Worm (Caenorhabditis elegans) whole organism, L1 larva: ENCODE measurements around the gene Y14H12B.2.

Experiments used
- C04F5.9 ChIP-seq: sonication (generic microtip); optimal IDR thresholded peaks from 2 replicates; lab custom pipeline; 2016; ENCODE audit warnings: missing genetic modification characterization, missing compliant biosample characterization
- C16A3.4 ChIP-seq: fragments of 150-350 bp; optimal IDR thresholded peaks from 2 replicates; lab custom pipeline; 2014; ENCODE audit warnings: missing biosample characterization, missing genetic modification characterization
- aha-1 ChIP-seq: fragments of 150-350 bp; optimal IDR thresholded peaks from 2 replicates; lab custom pipeline; 2014; ENCODE audit warnings: missing biosample characterization, missing genetic modification characterization
- alr-1 ChIP-seq: fragments of 200-800 bp; sonication (Bioruptor generic); optimal IDR thresholded peaks from 2 replicates; lab custom pipeline; 2018; ENCODE audit warnings: borderline replicate concordance, mild to moderate bottlenecking, missing genetic modification characterization, missing compliant biosample characterization
- aly-2 ChIP-seq: fragments of 150-350 bp; optimal IDR thresholded peaks from 2 replicates; lab custom pipeline; 2014; ENCODE audit warnings: missing biosample characterization, missing genetic modification characterization
- ama-1 ChIP-seq: fragments of 150-350 bp; optimal IDR thresholded peaks from 2 replicates; lab custom pipeline; 2014
- blmp-1 ChIP-seq: fragments of 150-350 bp; optimal IDR thresholded peaks from 2 replicates; lab custom pipeline; 2014; ENCODE audit warnings: missing biosample characterization, missing genetic modification characterization
- ceh-63 ChIP-seq: fragments of 200-800 bp; sonication (Bioruptor generic); optimal IDR thresholded peaks from 2 replicates; lab custom pipeline; 2018; ENCODE audit warnings: mild to moderate bottlenecking, missing genetic modification characterization, missing compliant biosample characterization
- ceh-88 ChIP-seq: fragments of 200-800 bp; sonication (Bioruptor generic); IDR thresholded peaks from 2 replicates; pipeline ENCODE4 v1.3.6; 2022; ENCODE audit warnings: missing genetic modification characterization, missing compliant biosample characterization
- ces-1 ChIP-seq: fragments of 150-350 bp; optimal IDR thresholded peaks from 2 replicates; lab custom pipeline; 2014; ENCODE audit warnings: missing biosample characterization, missing genetic modification reagents, missing genetic modification characterization
- dpl-1 ChIP-seq, 3 experiments: fragments of 150-350 bp in 2 of 3; sonication (generic microtip) in 1 of 3; optimal IDR thresholded peaks; 2 replicates each; lab custom pipeline; 2014 to 2017; ENCODE audit warnings: missing biosample characterization in 3 of 3, missing genetic modification characterization in 3 of 3, missing genetic modification reagents in 3 of 3
- efl-3 ChIP-seq: fragments of 200-800 bp; sonication (Bioruptor generic); optimal IDR thresholded peaks from 2 replicates; lab custom pipeline; 2018; ENCODE audit warnings: mild to moderate bottlenecking, missing genetic modification characterization, missing compliant biosample characterization
- egl-13 ChIP-seq: sonication (generic microtip); optimal IDR thresholded peaks from 2 replicates; lab custom pipeline; 2016; ENCODE audit warnings: missing genotype, missing genetic modification reagents, missing genetic modification characterization, missing compliant biosample characterization
- elt-2 ChIP-seq: sonication (generic microtip); optimal IDR thresholded peaks from 2 replicates; lab custom pipeline; 2016; ENCODE audit warnings: missing genetic modification characterization, mild to moderate bottlenecking, inconsistent platforms, missing compliant biosample characterization, missing genetic modification reagents
- elt-3 ChIP-seq, 6 experiments: fragments of 150-350 bp in 1 of 6; sonication (generic microtip); optimal IDR thresholded peaks; 2 replicates each; lab custom pipeline; 2017 to 2018; ENCODE audit warnings: missing biosample characterization in 6 of 6, missing genetic modification characterization in 6 of 6, inconsistent platforms in 1 of 6
- fkh-4 ChIP-seq: sonication (generic microtip); optimal IDR thresholded peaks from 2 replicates; lab custom pipeline; 2016; ENCODE audit warnings: missing compliant biosample characterization, missing genetic modification characterization, borderline replicate concordance
- fkh-8 ChIP-seq: sonication (generic microtip); optimal IDR thresholded peaks from 2 replicates; lab custom pipeline; 2016; ENCODE audit warnings: mild to moderate bottlenecking, missing genetic modification characterization, missing compliant biosample characterization
- fos-1 ChIP-seq: fragments of 150-350 bp; optimal IDR thresholded peaks from 2 replicates; lab custom pipeline; 2014; ENCODE audit warnings: missing biosample characterization, missing genetic modification characterization
- grh-1 ChIP-seq: fragments of 200-800 bp; sonication (Bioruptor generic); IDR thresholded peaks from 2 replicates; pipeline ENCODE4 v1.3.6; 2022; ENCODE audit warnings: missing genetic modification reagents, missing genetic modification characterization, missing compliant biosample characterization
- hlh-17 ChIP-seq: fragments of 200-800 bp; sonication (Bioruptor generic); optimal IDR thresholded peaks from 2 replicates; lab custom pipeline; 2018; ENCODE audit warnings: missing genetic modification characterization, mild to moderate bottlenecking, missing compliant biosample characterization, moderate library complexity, borderline replicate concordance
- hpl-2 ChIP-seq: fragments of 150-350 bp; optimal IDR thresholded peaks from 2 replicates; lab custom pipeline; 2014; ENCODE audit warnings: missing biosample characterization, missing genetic modification reagents, missing genetic modification characterization
- isw-1 ChIP-seq: fragments of 200-800 bp; sonication (Bioruptor generic); IDR thresholded peaks from 2 replicates; pipeline ENCODE4 v1.3.6; 2022; ENCODE audit warnings: missing genetic modification characterization, missing compliant biosample characterization
- jun-1 ChIP-seq: fragments of 150-350 bp; optimal IDR thresholded peaks from 2 replicates; lab custom pipeline; 2014; ENCODE audit warnings: missing biosample characterization, missing genetic modification reagents, missing genetic modification characterization
- lin-14 ChIP-seq: fragments of 200-800 bp; sonication (Bioruptor generic); optimal IDR thresholded peaks from 2 replicates; lab custom pipeline; 2018; ENCODE audit warnings: mild to moderate bottlenecking, missing genetic modification characterization, moderate library complexity, missing compliant biosample characterization
- lin-35 ChIP-seq, 2 experiments: fragments of 150-350 bp; optimal IDR thresholded peaks; 2 replicates each; lab custom pipeline; 2014; ENCODE audit warnings: missing biosample characterization in 2 of 2, missing genetic modification characterization in 2 of 2, missing genetic modification reagents in 2 of 2
- lsy-2 ChIP-seq, 2 experiments: fragments of 150-350 bp; optimal IDR thresholded peaks; 2 replicates each; lab custom pipeline; 2014; ENCODE audit warnings: missing biosample characterization in 2 of 2, missing genetic modification characterization in 2 of 2
- mab-9 ChIP-seq: fragments of 200-800 bp; sonication (Bioruptor generic); IDR thresholded peaks from 2 replicates; pipeline ENCODE4 v1.3.6; 2022; ENCODE audit warnings: missing genetic modification reagents, missing genetic modification characterization, missing compliant biosample characterization
- mef-2 ChIP-seq: fragments of 150-350 bp; optimal IDR thresholded peaks from 2 replicates; lab custom pipeline; 2014; ENCODE audit warnings: missing biosample characterization, missing genetic modification characterization
- mep-1 ChIP-seq: fragments of 150-350 bp; optimal IDR thresholded peaks from 2 replicates; lab custom pipeline; 2014; ENCODE audit warnings: missing biosample characterization, missing genetic modification characterization
- nhr-11 ChIP-seq: fragments of 150-350 bp; optimal IDR thresholded peaks from 2 replicates; lab custom pipeline; 2014; ENCODE audit warnings: missing biosample characterization, missing genetic modification characterization
- nhr-12 ChIP-seq: sonication (generic microtip); optimal IDR thresholded peaks from 2 replicates; lab custom pipeline; 2017; ENCODE audit warnings: missing biosample characterization, missing genetic modification characterization
- nhr-19 ChIP-seq: fragments of 200-800 bp; sonication (Bioruptor generic); conservative IDR thresholded peaks from 2 replicates; pipeline ENCODE4 v1.3.6; 2022; ENCODE audit warnings: missing genetic modification characterization, missing compliant biosample characterization
- nhr-28 ChIP-seq: fragments of 150-350 bp; optimal IDR thresholded peaks from 2 replicates; lab custom pipeline; 2014; ENCODE audit warnings: missing biosample characterization, missing genetic modification characterization
- nhr-47 ChIP-seq: sonication (generic microtip); optimal IDR thresholded peaks from 2 replicates; lab custom pipeline; 2016; ENCODE audit warnings: mild to moderate bottlenecking, missing genetic modification characterization, moderate library complexity, missing compliant biosample characterization
- nhr-76 ChIP-seq: sonication (generic microtip); optimal IDR thresholded peaks from 2 replicates; lab custom pipeline; 2017; ENCODE audit warnings: missing biosample characterization, missing genetic modification characterization
- nhr-85 ChIP-seq: sonication (generic microtip); peaks from one replicate; lab custom pipeline; 2016; ENCODE audit warnings: missing genetic modification characterization, inconsistent platforms, missing compliant biosample characterization
- rnt-1 ChIP-seq: sonication (generic microtip); optimal IDR thresholded peaks from 2 replicates; lab custom pipeline; 2016; ENCODE audit warnings: mild to moderate bottlenecking, missing genetic modification characterization, moderate library complexity, missing compliant biosample characterization
- skn-1 ChIP-seq: fragments of 150-350 bp; optimal IDR thresholded peaks from 2 replicates; lab custom pipeline; 2014; ENCODE audit warnings: missing biosample characterization, missing genetic modification characterization
- snpc-4 ChIP-seq: fragments of 150-350 bp; optimal IDR thresholded peaks from 2 replicates; lab custom pipeline; 2014; ENCODE audit warnings: missing biosample characterization, missing genetic modification characterization
- snu-23 ChIP-seq: sonication (generic microtip); optimal IDR thresholded peaks from 2 replicates; lab custom pipeline; 2016; ENCODE audit warnings: missing genetic modification characterization, missing compliant biosample characterization
- swsn-7 ChIP-seq: sonication (generic microtip); optimal IDR thresholded peaks from 2 replicates; lab custom pipeline; 2016; ENCODE audit warnings: missing genetic modification characterization, missing compliant biosample characterization
- unc-130 ChIP-seq: fragments of 150-350 bp; optimal IDR thresholded peaks from 2 replicates; lab custom pipeline; 2017; ENCODE audit warnings: missing biosample characterization, missing genetic modification characterization, inconsistent platforms
- unc-62 ChIP-seq: fragments of 150-350 bp; optimal IDR thresholded peaks from 2 replicates; lab custom pipeline; 2014; ENCODE audit warnings: missing biosample characterization, missing genetic modification reagents, missing genetic modification characterization
- unc-86 ChIP-seq: sonication (generic microtip); optimal IDR thresholded peaks from 2 replicates; lab custom pipeline; 2016; ENCODE audit warnings: missing genetic modification characterization, missing compliant biosample characterization
- vab-15 ChIP-seq: sonication (generic microtip); optimal IDR thresholded peaks from 2 replicates; lab custom pipeline; 2017; ENCODE audit warnings: missing genotype, mild to moderate bottlenecking, missing genetic modification characterization, missing compliant biosample characterization
- zag-1 ChIP-seq: fragments of 150-350 bp; optimal IDR thresholded peaks from 2 replicates; lab custom pipeline; 2014; ENCODE audit warnings: missing biosample characterization, missing genetic modification characterization
- zip-4 ChIP-seq: fragments of 200-800 bp; sonication (Bioruptor generic); optimal IDR thresholded peaks from 2 replicates; lab custom pipeline; 2018; ENCODE audit warnings: mild to moderate bottlenecking, missing genetic modification characterization, moderate library complexity, missing compliant biosample characterization
- ztf-4 ChIP-seq: fragments of 150-350 bp; optimal IDR thresholded peaks from 2 replicates; lab custom pipeline; 2014; ENCODE audit warnings: missing biosample characterization, missing genetic modification characterization

The Y14H12B.2 gene

DNA sequence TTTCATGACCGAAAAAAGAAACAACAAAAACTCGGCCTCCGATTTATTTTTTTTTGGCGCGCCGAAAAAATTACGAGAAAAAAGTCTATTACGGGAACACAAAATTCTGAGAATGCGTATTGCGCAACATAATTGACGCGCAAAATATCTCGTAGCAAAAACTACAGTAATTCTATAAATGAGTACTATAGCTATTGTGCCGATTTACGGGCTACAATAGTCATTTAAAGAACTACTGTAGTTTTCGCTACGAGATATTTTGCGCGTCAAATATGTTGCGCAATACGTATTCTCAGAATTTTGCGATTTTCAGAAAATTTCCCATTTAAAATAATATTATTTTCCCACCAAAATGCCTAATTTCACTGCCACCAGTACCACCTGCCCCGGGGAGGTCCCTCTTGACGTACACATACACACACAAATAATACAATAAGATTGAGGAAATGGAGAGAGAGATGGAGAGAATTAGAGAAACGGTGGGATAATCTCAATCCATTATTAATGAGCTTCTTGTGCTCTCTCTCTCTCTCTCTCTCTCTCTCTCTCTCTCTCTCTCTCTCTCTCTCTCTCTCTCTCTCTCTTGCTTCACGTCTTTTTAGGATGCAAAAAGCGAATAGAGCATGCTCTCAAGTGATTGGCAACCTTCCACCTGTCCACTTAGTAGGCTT lies 26.0 kb upstream of the Y14H12B.2 start:
- TF ChIP-seq snu-23 (GFP tag; lab: Kevin White, UChicago), result no peak
- TF ChIP-seq unc-86 (tag; lab: Kevin White, UChicago), result peak; percentile 35
- no peak for TF ChIP-seq unc-62 (GFP tag; lab: Kevin White, UChicago)
- no peak for TF ChIP-seq mep-1
- TF ChIP-seq mef-2 (tag; lab: Kevin White, UChicago), result no peak
- no peak for TF ChIP-seq nhr-76 (tag; lab: Kevin White, UChicago)
- TF ChIP-seq jun-1, result no peak
- peak; percentile 60 for TF ChIP-seq lin-14 (GFP tag; lab: Kevin White, UChicago)

- TF ChIP-seq aly-2 (no peak), dpl-1 (GFP tag; optimal IDR thresholded peaks at IDR 0.05; lab: Kevin White, UChicago) (peak; percentile 11 to 56 (median 52)), skn-1 (tag; lab: Kevin White, UChicago) (peak; percentile 69), efl-3 (GFP tag; lab: Kevin White, UChicago) (no peak), swsn-7 (tag; lab: Kevin White, UChicago) (peak; percentile 75), elt-2 (peak; percentile 84), zag-1 (tag; lab: Kevin White, UChicago) (no peak), rnt-1 (tag; lab: Kevin White, UChicago) (peak; percentile 57), mef-2 (tag; lab: Kevin White, UChicago) (no peak), ceh-63 (GFP tag; lab: Kevin White, UChicago) (no peak), hlh-17 (GFP tag; lab: Kevin White, UChicago) (no peak), nhr-47 (tag; lab: Kevin White, UChicago) (peak; percentile 77), nhr-19 (peak; percentile 62), vab-15 (no peak), nhr-28 (tag; lab: Kevin White, UChicago) (no peak), ceh-88 (GFP tag; lab: Robert Waterston, UW) (0 out of 2 replicates have a peak, but pooled peaks have one; percentile 35), lsy-2 (tag; optimal IDR thresholded peaks at IDR 0.05; lab: Kevin White, UChicago) (peak; percentile 62 to 75), fkh-4 (tag; lab: Kevin White, UChicago) (no peak), nhr-12 (tag; lab: Kevin White, UChicago) (no peak), elt-3 (tag; optimal IDR thresholded peaks at IDR 0.05; lab: Kevin White, UChicago) (no peak), mab-9 (GFP tag; lab: Robert Waterston, UW) (no peak), fkh-8 (tag; lab: Kevin White, UChicago) (peak; percentile 79), grh-1 (GFP tag; lab: Robert Waterston, UW) (0 out of 2 replicates have a peak, but pooled peaks have one; percentile 29), C16A3.4 (tag; lab: Kevin White, UChicago) (peak; percentile 60), ces-1 (GFP tag; lab: Kevin White, UChicago) (no peak), unc-86 (tag; lab: Kevin White, UChicago) (peak; percentile 26), ama-1 (lab: Kevin White, UChicago) (no peak), unc-130 (peak; percentile 41), fos-1 (tag; lab: Kevin White, UChicago) (peak; percentile 17), jun-1 (peak; percentile 73), aha-1 (tag; lab: Kevin White, UChicago) (no peak), C04F5.9 (tag; lab: Kevin White, UChicago) (no peak), isw-1 (GFP tag; lab: Robert Waterston, UW) (peak; percentile 33; the same call in 1 of the 2 replicates), ztf-4 (tag; lab: Kevin White, UChicago) (peak; percentile 54), snu-23 (GFP tag; lab: Kevin White, UChicago) (peak; percentile 81), snpc-4 (tag; lab: Kevin White, UChicago) (no peak), nhr-11 (tag; lab: Kevin White, UChicago) (no peak), blmp-1 (tag; lab: Kevin White, UChicago) (no peak), alr-1 (tag; lab: Kevin White, UChicago) (no peak), nhr-85 (tag; lab: Kevin White, UChicago) (peak; percentile 69), hpl-2 (GFP tag; lab: Kevin White, UChicago) (no peak), nhr-76 (tag; lab: Kevin White, UChicago) (no peak), egl-13 (tag; lab: Kevin White, UChicago) (peak; percentile 14), lin-35 (GFP tag; optimal IDR thresholded peaks at IDR 0.05; lab: Kevin White, UChicago) (peak; percentile 49 to 59), zip-4 (GFP tag; lab: Kevin White, UChicago) (no peak)
Observed at ce11 chrII:3958673-3959299, 25.2 kb upstream of the Y14H12B.2 start.
